Worm (Caenorhabditis elegans) whole organism, L3 larva: ENCODE measurements around the gene dpr-1.

Experiments used
- R02D3.7 ChIP-seq: fragments of 150-350 bp; optimal IDR thresholded peaks from 2 replicates; lab custom pipeline; 2014; ENCODE audit warnings: missing biosample characterization, missing genetic modification characterization
- ZK546.5 ChIP-seq: sonication (generic microtip); optimal IDR thresholded peaks from 2 replicates; lab custom pipeline; 2017; ENCODE audit warnings: missing biosample characterization, missing genetic modification characterization
- aly-2 ChIP-seq: fragments of 150-350 bp; optimal IDR thresholded peaks from 2 replicates; lab custom pipeline; 2014; ENCODE audit warnings: missing biosample characterization, missing genetic modification characterization
- ama-1 ChIP-seq: fragments of 150-350 bp; optimal IDR thresholded peaks from 2 replicates; lab custom pipeline; 2018
- ceh-16 ChIP-seq: sonication (generic microtip); optimal IDR thresholded peaks from 2 replicates; lab custom pipeline; 2017; ENCODE audit warnings: missing biosample characterization, missing genetic modification characterization
- ceh-28 ChIP-seq: fragments of 150-350 bp; optimal IDR thresholded peaks from 2 replicates; lab custom pipeline; 2014; ENCODE audit warnings: missing biosample characterization, missing genetic modification reagents, missing genetic modification characterization
- ceh-82 ChIP-seq: fragments of 150-350 bp; optimal IDR thresholded peaks from 2 replicates; lab custom pipeline; 2014; ENCODE audit warnings: missing biosample characterization, missing genetic modification characterization
- daf-12 ChIP-seq: fragments of 150-350 bp; optimal IDR thresholded peaks from 2 replicates; lab custom pipeline; 2014; ENCODE audit warnings: missing biosample characterization, missing genetic modification reagents, missing genetic modification characterization
- egl-27 ChIP-seq: sonication (generic microtip); optimal IDR thresholded peaks from 4 replicates; lab custom pipeline; 2017; ENCODE audit warnings: missing biosample characterization, missing genetic modification reagents, missing genetic modification characterization
- egl-5 ChIP-seq: fragments of 150-350 bp; optimal IDR thresholded peaks from 2 replicates; lab custom pipeline; 2017; ENCODE audit warnings: missing biosample characterization, missing genetic modification reagents, missing genetic modification characterization, inconsistent platforms
- elt-1 ChIP-seq: fragments of 150-350 bp; optimal IDR thresholded peaks from 2 replicates; lab custom pipeline; 2014; ENCODE audit warnings: missing biosample characterization, missing genetic modification characterization
- elt-2 ChIP-seq: sonication (generic microtip); optimal IDR thresholded peaks from 2 replicates; lab custom pipeline; 2016; ENCODE audit warnings: missing genetic modification reagents, mild to moderate bottlenecking, missing genetic modification characterization, missing compliant biosample characterization
- elt-3 ChIP-seq, 3 experiments: fragments of 150-350 bp in 1 of 3; sonication (generic microtip) in 2 of 3; optimal IDR thresholded peaks; 2 replicates in 2 of 3; 4 replicates in 1 of 3; lab custom pipeline; 2014 to 2017; ENCODE audit warnings: missing biosample characterization in 3 of 3, missing genetic modification characterization in 3 of 3
- eor-1 ChIP-seq, 2 experiments: fragments of 150-350 bp; optimal IDR thresholded peaks; 2 replicates each; lab custom pipeline; 2014 to 2018; ENCODE audit warnings: missing biosample characterization in 2 of 2, missing genetic modification characterization in 2 of 2
- fkh-10 ChIP-seq: sonication (generic microtip); optimal IDR thresholded peaks from 2 replicates; lab custom pipeline; 2017; ENCODE audit warnings: missing biosample characterization, missing genetic modification reagents, missing genetic modification characterization
- fkh-2 ChIP-seq: fragments of 150-350 bp; optimal IDR thresholded peaks from 2 replicates; lab custom pipeline; 2014; ENCODE audit warnings: missing biosample characterization, missing genetic modification reagents, missing genetic modification characterization
- fos-1 ChIP-seq: fragments of 150-350 bp; optimal IDR thresholded peaks from 2 replicates; lab custom pipeline; 2014; ENCODE audit warnings: missing biosample characterization, missing genetic modification characterization
- hmg-11 ChIP-seq: sonication (generic microtip); optimal IDR thresholded peaks from 2 replicates; lab custom pipeline; 2016; ENCODE audit warnings: missing genetic modification characterization, missing compliant biosample characterization
- jun-1 ChIP-seq: fragments of 150-350 bp; optimal IDR thresholded peaks from 2 replicates; lab custom pipeline; 2014; ENCODE audit warnings: missing biosample characterization, missing genetic modification reagents, missing genetic modification characterization
- lin-15B ChIP-seq: fragments of 150-350 bp; optimal IDR thresholded peaks from 2 replicates; lab custom pipeline; 2014; ENCODE audit warnings: missing biosample characterization, missing genetic modification characterization
- lin-39 ChIP-seq: fragments of 150-350 bp; optimal IDR thresholded peaks from 2 replicates; lab custom pipeline; 2018; ENCODE audit warnings: missing biosample characterization, missing genetic modification reagents, missing genetic modification characterization
- lsy-12 ChIP-seq: sonication (generic microtip); optimal IDR thresholded peaks from 2 replicates; lab custom pipeline; 2016; ENCODE audit warnings: mild to moderate bottlenecking, missing genetic modification characterization, missing compliant biosample characterization
- mdl-1 ChIP-seq: fragments of 150-350 bp; optimal IDR thresholded peaks from 2 replicates; lab custom pipeline; 2014; ENCODE audit warnings: missing biosample characterization, missing genetic modification characterization
- mml-1 ChIP-seq: fragments of 150-350 bp; sonication (generic microtip); optimal IDR thresholded peaks from 3 replicates; lab custom pipeline; 2014; ENCODE audit warnings: missing biosample characterization, missing genetic modification characterization
- nfya-1 ChIP-seq: sonication (generic microtip); optimal IDR thresholded peaks from 2 replicates; lab custom pipeline; 2017; ENCODE audit warnings: missing genetic modification characterization, mild to moderate bottlenecking, missing compliant biosample characterization, antibody characterized with exemption, moderate library complexity; ENCODE audit not compliant: insufficient read depth
- nhr-11 ChIP-seq: fragments of 150-350 bp; optimal IDR thresholded peaks from 2 replicates; lab custom pipeline; 2014; ENCODE audit warnings: missing biosample characterization, missing genetic modification characterization
- nhr-12 ChIP-seq: fragments of 150-350 bp; optimal IDR thresholded peaks from 2 replicates; lab custom pipeline; 2014; ENCODE audit warnings: missing biosample characterization, missing genetic modification characterization
- nhr-23 ChIP-seq: fragments of 150-350 bp; optimal IDR thresholded peaks from 2 replicates; lab custom pipeline; 2014; ENCODE audit warnings: missing biosample characterization, missing genetic modification reagents, missing genetic modification characterization
- nhr-237 ChIP-seq: fragments of 150-350 bp; optimal IDR thresholded peaks from 2 replicates; lab custom pipeline; 2014; ENCODE audit warnings: missing biosample characterization, missing genetic modification characterization
- nhr-25 ChIP-seq: sonication (generic microtip); optimal IDR thresholded peaks from 2 replicates; lab custom pipeline; 2017; ENCODE audit warnings: missing biosample characterization, missing genetic modification characterization
- nhr-28 ChIP-seq: fragments of 150-350 bp; optimal IDR thresholded peaks from 2 replicates; lab custom pipeline; 2014; ENCODE audit warnings: missing biosample characterization, missing genetic modification characterization
- nhr-43 ChIP-seq: sonication (generic microtip); optimal IDR thresholded peaks from 2 replicates; lab custom pipeline; 2016; ENCODE audit warnings: mild to moderate bottlenecking, missing genetic modification characterization, missing compliant biosample characterization; ENCODE audit not compliant: poor library complexity, severe bottlenecking
- nhr-67 ChIP-seq: fragments of 150-350 bp; optimal IDR thresholded peaks from 2 replicates; lab custom pipeline; 2014; ENCODE audit warnings: missing biosample characterization, missing genetic modification characterization
- nhr-76 ChIP-seq: fragments of 150-350 bp; sonication (generic microtip); optimal IDR thresholded peaks from 5 replicates; lab custom pipeline; 2014; ENCODE audit warnings: missing biosample characterization, missing genetic modification characterization
- nhr-77 ChIP-seq: fragments of 150-350 bp; optimal IDR thresholded peaks from 2 replicates; lab custom pipeline; 2014; ENCODE audit warnings: missing biosample characterization, missing genetic modification characterization
- pha-4 ChIP-seq: fragments of 150-350 bp; optimal IDR thresholded peaks from 2 replicates; lab custom pipeline; 2014; ENCODE audit warnings: missing biosample characterization, missing genetic modification reagents, missing genetic modification characterization
- pqm-1 ChIP-seq: fragments of 150-350 bp; optimal IDR thresholded peaks from 2 replicates; lab custom pipeline; 2017; ENCODE audit warnings: missing biosample characterization, missing genetic modification characterization, inconsistent platforms
- sea-2 ChIP-seq: fragments of 150-350 bp; sonication (generic microtip); optimal IDR thresholded peaks from 4 replicates; lab custom pipeline; 2014; ENCODE audit warnings: missing biosample characterization, missing genetic modification reagents, missing genetic modification characterization
- skn-1 ChIP-seq: fragments of 150-350 bp; optimal IDR thresholded peaks from 2 replicates; lab custom pipeline; 2014; ENCODE audit warnings: missing biosample characterization, missing genetic modification characterization
- snpc-4 ChIP-seq: fragments of 150-350 bp; optimal IDR thresholded peaks from 2 replicates; lab custom pipeline; 2014; ENCODE audit warnings: missing biosample characterization, missing genetic modification characterization
- tbx-2 ChIP-seq: sonication (generic microtip); optimal IDR thresholded peaks from 2 replicates; lab custom pipeline; 2016; ENCODE audit warnings: mild to moderate bottlenecking, missing genetic modification characterization, missing compliant biosample characterization
- unc-39 ChIP-seq: sonication (generic microtip); optimal IDR thresholded peaks from 4 replicates; lab custom pipeline; 2017; ENCODE audit warnings: missing biosample characterization, missing genetic modification characterization
- unc-62 ChIP-seq: fragments of 150-350 bp; sonication (generic microtip); optimal IDR thresholded peaks from 4 replicates; lab custom pipeline; 2014; ENCODE audit warnings: missing biosample characterization, missing genetic modification reagents, missing genetic modification characterization
- zag-1 ChIP-seq: fragments of 150-350 bp; optimal IDR thresholded peaks from 2 replicates; lab custom pipeline; 2014; ENCODE audit warnings: missing biosample characterization, missing genetic modification characterization
- ztf-4 ChIP-seq: fragments of 150-350 bp; optimal IDR thresholded peaks from 2 replicates; lab custom pipeline; 2014; ENCODE audit warnings: missing biosample characterization, missing genetic modification characterization

dpr-1 gene

DNA sequence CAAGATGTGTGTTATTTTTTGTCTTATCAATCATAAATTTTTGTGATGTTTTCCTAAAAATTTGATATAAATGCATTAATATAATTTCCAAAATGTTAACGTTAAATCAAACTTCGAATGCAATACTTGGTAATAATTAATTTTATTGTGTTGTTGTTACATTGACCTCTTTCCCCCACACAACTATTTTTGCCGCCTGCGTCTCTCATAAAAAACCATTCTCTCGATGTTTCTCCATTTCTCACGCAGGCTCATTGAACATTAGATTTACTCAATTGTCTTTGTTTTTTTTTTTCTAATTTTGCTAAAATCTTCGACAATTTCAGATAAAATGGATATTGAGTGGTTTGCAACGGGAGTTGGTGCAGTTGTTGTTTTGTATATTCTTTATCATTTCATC lies 35.8 kb downstream of the dpr-1 start, which contains the start of gene stdh-1:
TSS of gene stdh-1 (plus strand) at position 327 of the 400 bp plus-strand sequence.
- TF ChIP-seq nfya-1 (tag; lab: Kevin White, UChicago), result peak; percentile 3
- no peak for TF ChIP-seq nhr-77 (tag; lab: Kevin White, UChicago)
- TF ChIP-seq fkh-10, result no peak
- TF ChIP-seq elt-3 (tag; optimal IDR thresholded peaks at IDR 0.05; lab: Kevin White, UChicago), result no peak
- no peak for TF ChIP-seq ceh-16
- no peak for TF ChIP-seq fos-1 (tag; lab: Kevin White, UChicago)
- TF ChIP-seq elt-1 (tag; lab: Kevin White, UChicago), result no peak
- peak; percentile 22 for TF ChIP-seq pha-4
- TF ChIP-seq lin-15B (tag; lab: Kevin White, UChicago), result no peak
- TF ChIP-seq lsy-12 (tag; lab: Kevin White, UChicago), result no peak
- TF ChIP-seq jun-1 (tag; lab: Kevin White, UChicago), result no peak
- no peak for TF ChIP-seq fkh-2 (tag; lab: Kevin White, UChicago)
- TF ChIP-seq lin-39 (tag; lab: Kevin White, UChicago), result no peak
- TF ChIP-seq egl-5 (tag; lab: Kevin White, UChicago), result peak; percentile 50
- no peak for TF ChIP-seq tbx-2 (tag; lab: Kevin White, UChicago)
- no peak for TF ChIP-seq nhr-28 (tag; lab: Kevin White, UChicago)
- no peak for TF ChIP-seq pqm-1 (tag; lab: Kevin White, UChicago)
- TF ChIP-seq R02D3.7, result no peak
- TF ChIP-seq elt-2 (tag; lab: Kevin White, UChicago), result peak; percentile 48
- no peak for TF ChIP-seq nhr-237 (tag; lab: Kevin White, UChicago)
- no peak for TF ChIP-seq unc-39 (tag; lab: Kevin White, UChicago)
- TF ChIP-seq aly-2 (tag; lab: Kevin White, UChicago), result no peak
- TF ChIP-seq snpc-4 (tag; lab: Kevin White, UChicago), result no peak
- TF ChIP-seq ztf-4 (tag; lab: Kevin White, UChicago), result no peak
- TF ChIP-seq skn-1 (tag; lab: Kevin White, UChicago), result no peak
- TF ChIP-seq ceh-82, result no peak
- no peak for TF ChIP-seq unc-62 (GFP tag; lab: Kevin White, UChicago)
- no peak for TF ChIP-seq nhr-25 (tag; lab: Kevin White, UChicago)
- no peak for TF ChIP-seq mdl-1 (tag; lab: Kevin White, UChicago)
- TF ChIP-seq zag-1 (tag; lab: Kevin White, UChicago), result no peak
- TF ChIP-seq mml-1, result no peak
- TF ChIP-seq ZK546.5 (tag; lab: Kevin White, UChicago), result no peak
- TF ChIP-seq ama-1 (lab: Kevin White, UChicago), result no peak
- peak; percentile 5 for TF ChIP-seq hmg-11 (tag; lab: Kevin White, UChicago)
- TF ChIP-seq sea-2 (GFP tag; lab: Kevin White, UChicago), result no peak
- TF ChIP-seq nhr-12, result no peak
- TF ChIP-seq nhr-11 (tag; lab: Kevin White, UChicago), result no peak
- no peak for TF ChIP-seq nhr-23 (tag; lab: Kevin White, UChicago)
- no peak for TF ChIP-seq daf-12 (tag; lab: Kevin White, UChicago)
- TF ChIP-seq egl-27 (tag; lab: Kevin White, UChicago), result no peak
- no peak for TF ChIP-seq nhr-76 (tag; lab: Kevin White, UChicago)
- no peak for TF ChIP-seq ceh-28 (tag; lab: Kevin White, UChicago)
- no peak for TF ChIP-seq eor-1 (tag; optimal IDR thresholded peaks at IDR 0.05; lab: Kevin White, UChicago)
- TF ChIP-seq nhr-43 (tag; lab: Kevin White, UChicago), result no peak
- no peak for TF ChIP-seq nhr-67

DNA sequence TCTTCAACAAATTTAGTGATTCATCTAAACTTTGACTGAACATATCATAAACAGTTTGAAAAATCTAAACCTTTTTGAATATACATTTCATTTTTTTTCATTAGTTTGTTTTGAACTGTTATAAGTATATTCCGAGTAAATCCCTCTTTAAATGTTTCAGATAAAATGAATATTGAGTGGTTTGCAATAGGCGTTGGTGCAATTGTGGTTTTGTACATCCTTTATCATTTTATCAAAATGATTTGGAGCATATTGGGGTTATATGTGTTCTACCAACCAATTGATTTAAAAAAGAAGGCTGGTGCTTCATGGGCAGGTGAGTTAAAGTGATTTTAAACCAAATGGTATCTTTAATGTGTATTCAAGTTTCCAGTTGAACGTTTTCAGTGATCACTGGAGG lies 37.5 kb downstream of the dpr-1 start, which contains the start of gene stdh-3:
TSS of gene stdh-3 (plus strand) at position 166 of the 400 bp plus-strand sequence.
- TF ChIP-seq fkh-10 (no peak), nhr-43 (tag; lab: Kevin White, UChicago) (no peak), unc-62 (GFP tag; lab: Kevin White, UChicago) (no peak), eor-1 (tag; optimal IDR thresholded peaks at IDR 0.05; lab: Kevin White, UChicago) (no peak), elt-2 (tag; lab: Kevin White, UChicago) (no peak), skn-1 (tag; lab: Kevin White, UChicago) (no peak), nhr-67 (no peak), egl-27 (tag; lab: Kevin White, UChicago) (no peak), nfya-1 (tag; lab: Kevin White, UChicago) (no peak), mdl-1 (tag; lab: Kevin White, UChicago) (no peak), daf-12 (tag; lab: Kevin White, UChicago) (no peak), nhr-76 (tag; lab: Kevin White, UChicago) (no peak)
- TF ChIP-seq, all 47 proteins: peak for 0
